In genomic region chr2L:5961169-5961918, dm6 we compare ENCODE assay signal across 1 fruit fly cellular context.
TF ChIP-seq lines count a peak whose summit lies in the region.

No protein-coding gene starts in this region.

TF ChIP-seq in whole organism, embryonic, 481 proteins besides CTCF, POLR2A, EP300 and RAD21 (continued from another document):
- no peak for TF ChIP-seq lov (optimal IDR thresholded peaks at IDR 0.05; lab: Kevin White, UChicago)
- no peak for TF ChIP-seq lov (GFP tag; IDR thresholded peaks at IDR 0.05; lab: Robert Waterston, UW)
- TF ChIP-seq CG6689 (GFP tag; IDR thresholded peaks at IDR 0.05; lab: Robert Waterston, UW), result no peak
- TF ChIP-seq slbo (GFP tag; IDR thresholded peaks at IDR 0.05; lab: Robert Waterston, UW), result no peak
- no peak for TF ChIP-seq CG9215 (GFP tag; IDR thresholded peaks at IDR 0.05; lab: Robert Waterston, UW)
- no peak for TF ChIP-seq CG12155 (GFP tag; optimal IDR thresholded peaks at IDR 0.05; lab: Kevin White, UChicago)
- peak; percentile 30; the same call in 1 of the 2 replicates for TF ChIP-seq bbx (GFP tag; IDR thresholded peaks at IDR 0.05; lab: Robert Waterston, UW; ENCODE audit: partially characterized antibody)
- TF ChIP-seq D19B (GFP tag; optimal IDR thresholded peaks at IDR 0.05; lab: Kevin White, UChicago), result no peak
- peak in 1 of 2 experiments; percentile 57 for TF ChIP-seq Pdp1 (GFP tag; optimal IDR thresholded peaks at IDR 0.05; lab: Kevin White, UChicago)
- no peak for TF ChIP-seq MBD-R2 (GFP tag; IDR thresholded peaks at IDR 0.05; lab: Robert Waterston, UW)
- no peak for TF ChIP-seq Ets65A (GFP tag; lab: Kevin White, UChicago)
- no peak for TF ChIP-seq CG43689 (GFP tag; IDR thresholded peaks at IDR 0.05; lab: Robert Waterston, UW)
- no peak for TF ChIP-seq CG13894 (tag; optimal IDR thresholded peaks at IDR 0.05; lab: Kevin White, UChicago)
- TF ChIP-seq CG12744 (GFP tag; optimal IDR thresholded peaks at IDR 0.05; lab: Kevin White, UChicago), result no peak
- TF ChIP-seq Poxn (GFP tag; IDR thresholded peaks at IDR 0.05; lab: Robert Waterston, UW), result no peak
- no peak for TF ChIP-seq tx (GFP tag; optimal IDR thresholded peaks at IDR 0.05; lab: Kevin White, UChicago)
- peak; percentile 24 for TF ChIP-seq gcm (GFP tag; optimal IDR thresholded peaks at IDR 0.05; lab: Kevin White, UChicago)
- TF ChIP-seq CG14965 (GFP tag; optimal IDR thresholded peaks at IDR 0.05; lab: Kevin White, UChicago; ENCODE audit: borderline replicate concordance), result no peak
